Fruit fly (Drosophila melanogaster): ENCODE measurements around the gene Ssu72.

Ssu72 gene

dm6 chrX:19679207-19679606, 14.8 kb downstream of the Ssu72 start:
- no peak for TF ChIP-seq CG13204 (GFP tag; optimal IDR thresholded peaks at IDR 0.05)
- no peak for TF ChIP-seq rn (GFP tag; IDR thresholded peaks at IDR 0.05)
- TF ChIP-seq CG10348 (GFP tag; IDR thresholded peaks at IDR 0.05), result no peak
- TF ChIP-seq CG34367 (tag; optimal IDR thresholded peaks at IDR 0.05), result no peak
- TF ChIP-seq D1 (tag; optimal IDR thresholded peaks at IDR 0.05), result no peak
- TF ChIP-seq CG14655 (GFP tag; optimal IDR thresholded peaks at IDR 0.05), result no peak
- TF ChIP-seq CG15710 (tag; optimal IDR thresholded peaks at IDR 0.05), result no peak

- TF ChIP-seq CG8301 (tag; optimal IDR thresholded peaks at IDR 0.05) (no peak), D1 (tag; optimal IDR thresholded peaks at IDR 0.05) (no peak), CG4496 (GFP tag; IDR thresholded peaks at IDR 0.05) (peak; percentile 29; the same call in 2 of the 3 replicates), CG10348 (GFP tag; IDR thresholded peaks at IDR 0.05) (no peak), gl (tag; optimal IDR thresholded peaks at IDR 0.05) (no peak), CG8159 (tag; optimal IDR thresholded peaks at IDR 0.05) (no peak), CG15710 (tag; optimal IDR thresholded peaks at IDR 0.05) (no peak), CG34367 (tag; optimal IDR thresholded peaks at IDR 0.05) (no peak), rn (GFP tag; IDR thresholded peaks at IDR 0.05) (no peak), fd96Ca (GFP tag; IDR thresholded peaks at IDR 0.05) (no peak), CG14655 (GFP tag; optimal IDR thresholded peaks at IDR 0.05) (no peak), Snoo (tag; optimal IDR thresholded peaks at IDR 0.05) (no peak), CG17806 (tag; optimal IDR thresholded peaks at IDR 0.05) (no peak), CG13204 (GFP tag; optimal IDR thresholded peaks at IDR 0.05) (peak; percentile 14), Pif1A (GFP tag; optimal IDR thresholded peaks at IDR 0.05) (no peak), Ets98B (GFP tag; IDR thresholded peaks at IDR 0.05) (peak; percentile 41; the same call in 1 of the 2 replicates), CG32121 (GFP tag; IDR thresholded peaks at IDR 0.05) (no peak), EcR (GFP tag; optimal IDR thresholded peaks at IDR 0.05) (no peak), Pif1B (GFP tag; optimal IDR thresholded peaks at IDR 0.05) (no peak), CG9948 (tag; optimal IDR thresholded peaks at IDR 0.05) (no peak), CG12605 (GFP tag; IDR thresholded peaks at IDR 0.05) (no peak)
Measured at dm6 chrX:19683040-19683875, 18.9 kb downstream of the Ssu72 start, which contains the start of the genes dome and Ubqn. dome (minus strand) TSS chrX:19683518. Ubqn (plus strand) TSS chrX:19683808.

- TF ChIP-seq CG13204 (GFP tag; optimal IDR thresholded peaks at IDR 0.05), result no peak
- no peak for TF ChIP-seq CG17806 (tag; optimal IDR thresholded peaks at IDR 0.05)
- TF ChIP-seq Pif1A (GFP tag; optimal IDR thresholded peaks at IDR 0.05), result no peak
- TF ChIP-seq CG15710 (tag; optimal IDR thresholded peaks at IDR 0.05), result no peak
- TF ChIP-seq CG32121 (GFP tag; IDR thresholded peaks at IDR 0.05), result peak; percentile 40; the same call in 1 of the 2 replicates
- TF ChIP-seq CG10348 (GFP tag; IDR thresholded peaks at IDR 0.05), result 0 out of 2 replicates have a peak, but pooled peaks have one; percentile 10
- TF ChIP-seq Ets98B (GFP tag; IDR thresholded peaks at IDR 0.05), result peak; percentile 14; the same call in 1 of the 2 replicates
Measured at dm6 chrX:19684048-19684447, 19.7 kb downstream of the Ssu72 start.

- TF ChIP-seq rn (GFP tag; IDR thresholded peaks at IDR 0.05), result no peak
- no peak for TF ChIP-seq CG12605 (GFP tag; IDR thresholded peaks at IDR 0.05)
- no peak for TF ChIP-seq CG8301 (tag; optimal IDR thresholded peaks at IDR 0.05)
- no peak for TF ChIP-seq EcR (GFP tag; optimal IDR thresholded peaks at IDR 0.05)
- TF ChIP-seq CG13204 (GFP tag; optimal IDR thresholded peaks at IDR 0.05), result no peak
- TF ChIP-seq CG14655 (GFP tag; optimal IDR thresholded peaks at IDR 0.05), result no peak
- TF ChIP-seq CG9948 (tag; optimal IDR thresholded peaks at IDR 0.05), result no peak
- TF ChIP-seq fd96Ca (GFP tag; IDR thresholded peaks at IDR 0.05), result no peak
- no peak for TF ChIP-seq D1 (tag; optimal IDR thresholded peaks at IDR 0.05)
- no peak for TF ChIP-seq CG17806 (tag; optimal IDR thresholded peaks at IDR 0.05)
- TF ChIP-seq Snoo (tag; optimal IDR thresholded peaks at IDR 0.05), result no peak
- TF ChIP-seq CG32121 (GFP tag; IDR thresholded peaks at IDR 0.05), result no peak
- no peak for TF ChIP-seq Pif1B (GFP tag; optimal IDR thresholded peaks at IDR 0.05)
- no peak for TF ChIP-seq Ets98B (GFP tag; IDR thresholded peaks at IDR 0.05)
Measured at dm6 chrX:19688848-19689247, 24.5 kb downstream of the Ssu72 start, which contains the start of gene CG14227. CG14227 (minus strand) TSS chrX:19688948.

- no peak for TF ChIP-seq rn (GFP tag; IDR thresholded peaks at IDR 0.05)
- no peak for TF ChIP-seq CG17806 (tag; optimal IDR thresholded peaks at IDR 0.05)
- no peak for TF ChIP-seq Ets98B (GFP tag; IDR thresholded peaks at IDR 0.05)
- TF ChIP-seq gl (tag; optimal IDR thresholded peaks at IDR 0.05), result no peak
- TF ChIP-seq fd96Ca (GFP tag; IDR thresholded peaks at IDR 0.05), result no peak
- no peak for TF ChIP-seq Pif1B (GFP tag; optimal IDR thresholded peaks at IDR 0.05)
- TF ChIP-seq CG12605 (GFP tag; IDR thresholded peaks at IDR 0.05), result no peak
- TF ChIP-seq CG34367 (tag; optimal IDR thresholded peaks at IDR 0.05), result no peak
- no peak for TF ChIP-seq EcR (GFP tag; optimal IDR thresholded peaks at IDR 0.05)
- TF ChIP-seq CG8159 (tag; optimal IDR thresholded peaks at IDR 0.05), result no peak
- no peak for TF ChIP-seq CG32121 (GFP tag; IDR thresholded peaks at IDR 0.05)
- no peak for TF ChIP-seq CG10348 (GFP tag; IDR thresholded peaks at IDR 0.05)
- TF ChIP-seq Snoo (tag; optimal IDR thresholded peaks at IDR 0.05), result no peak
Measured at dm6 chrX:19690050-19690449, 25.7 kb downstream of the Ssu72 start.
